Worm (Caenorhabditis elegans) whole organism, L1 larva: Measurements from ENCODE around the gene mltn-10.

Experiments used
- C16A3.4 ChIP-seq: fragments of 150-350 bp; optimal IDR thresholded peaks from 2 replicates; lab custom pipeline; 2014; ENCODE audit warnings: missing biosample characterization, missing genetic modification characterization
- alr-1 ChIP-seq: fragments of 200-800 bp; sonication (Bioruptor generic); optimal IDR thresholded peaks from 2 replicates; lab custom pipeline; 2018; ENCODE audit warnings: borderline replicate concordance, mild to moderate bottlenecking, missing genetic modification characterization, missing compliant biosample characterization
- aly-2 ChIP-seq: fragments of 150-350 bp; optimal IDR thresholded peaks from 2 replicates; lab custom pipeline; 2014; ENCODE audit warnings: missing biosample characterization, missing genetic modification characterization
- blmp-1 ChIP-seq: fragments of 150-350 bp; optimal IDR thresholded peaks from 2 replicates; lab custom pipeline; 2014; ENCODE audit warnings: missing biosample characterization, missing genetic modification characterization
- ceh-63 ChIP-seq: fragments of 200-800 bp; sonication (Bioruptor generic); optimal IDR thresholded peaks from 2 replicates; lab custom pipeline; 2018; ENCODE audit warnings: mild to moderate bottlenecking, missing genetic modification characterization, missing compliant biosample characterization
- ceh-8 ChIP-seq: fragments of 200-800 bp; sonication (Bioruptor generic); optimal IDR thresholded peaks from 2 replicates; lab custom pipeline; 2018; ENCODE audit warnings: mild to moderate bottlenecking, missing genetic modification characterization, moderate library complexity, missing compliant biosample characterization
- ceh-82 ChIP-seq, 3 experiments: fragments of 150-350 bp in 1 of 3; sonication (generic microtip) in 2 of 3; optimal IDR thresholded peaks; 2 replicates each; lab custom pipeline; 2014 to 2017; ENCODE audit warnings: missing biosample characterization in 3 of 3, missing genetic modification characterization in 3 of 3
- ces-1 ChIP-seq: fragments of 150-350 bp; optimal IDR thresholded peaks from 2 replicates; lab custom pipeline; 2014; ENCODE audit warnings: missing biosample characterization, missing genetic modification reagents, missing genetic modification characterization
- dpl-1 ChIP-seq, 3 experiments: fragments of 150-350 bp in 2 of 3; sonication (generic microtip) in 1 of 3; optimal IDR thresholded peaks; 2 replicates each; lab custom pipeline; 2014 to 2017; ENCODE audit warnings: missing biosample characterization in 3 of 3, missing genetic modification characterization in 3 of 3, missing genetic modification reagents in 3 of 3
- dsc-1 ChIP-seq: sonication (generic microtip); optimal IDR thresholded peaks from 2 replicates; lab custom pipeline; 2016; ENCODE audit warnings: mild to moderate bottlenecking, missing genetic modification characterization, missing compliant biosample characterization
- efl-1 ChIP-seq, 4 experiments: fragments of 150-350 bp; optimal IDR thresholded peaks in 3 of 4; peaks in 1 of 4; 1 replicate in 1 of 4; 2 replicates in 3 of 4; lab custom pipeline; 2014; ENCODE audit warnings: missing biosample characterization in 2 of 4, missing genetic modification characterization in 2 of 4, missing genetic modification reagents in 2 of 4
- elt-3 ChIP-seq, 6 experiments: fragments of 150-350 bp in 1 of 6; sonication (generic microtip); optimal IDR thresholded peaks; 2 replicates each; lab custom pipeline; 2017 to 2018; ENCODE audit warnings: missing biosample characterization in 6 of 6, missing genetic modification characterization in 6 of 6, inconsistent platforms in 1 of 6
- ets-5 ChIP-seq: fragments of 200-800 bp; sonication (Bioruptor generic); IDR thresholded peaks from 2 replicates; pipeline ENCODE4 v1.3.6; 2022; ENCODE audit warnings: missing genetic modification characterization, missing compliant biosample characterization
- fkh-10 ChIP-seq: sonication (generic microtip); optimal IDR thresholded peaks from 2 replicates; lab custom pipeline; 2017; ENCODE audit warnings: missing biosample characterization, missing genetic modification reagents, missing genetic modification characterization
- fos-1 ChIP-seq: fragments of 150-350 bp; optimal IDR thresholded peaks from 2 replicates; lab custom pipeline; 2014; ENCODE audit warnings: missing biosample characterization, missing genetic modification characterization
- grh-1 ChIP-seq: fragments of 200-800 bp; sonication (Bioruptor generic); IDR thresholded peaks from 2 replicates; pipeline ENCODE4 v1.3.6; 2022; ENCODE audit warnings: missing genetic modification reagents, missing genetic modification characterization, missing compliant biosample characterization
- hpl-2 ChIP-seq: fragments of 150-350 bp; optimal IDR thresholded peaks from 2 replicates; lab custom pipeline; 2014; ENCODE audit warnings: missing biosample characterization, missing genetic modification reagents, missing genetic modification characterization
- irx-1 ChIP-seq: sonication (generic microtip); optimal IDR thresholded peaks from 2 replicates; lab custom pipeline; 2016; ENCODE audit warnings: missing genetic modification characterization, missing compliant biosample characterization
- isw-1 ChIP-seq: fragments of 200-800 bp; sonication (Bioruptor generic); IDR thresholded peaks from 2 replicates; pipeline ENCODE4 v1.3.6; 2022; ENCODE audit warnings: missing genetic modification characterization, missing compliant biosample characterization
- jun-1 ChIP-seq: fragments of 150-350 bp; optimal IDR thresholded peaks from 2 replicates; lab custom pipeline; 2014; ENCODE audit warnings: missing biosample characterization, missing genetic modification reagents, missing genetic modification characterization
- lin-13 ChIP-seq: fragments of 150-350 bp; optimal IDR thresholded peaks from 2 replicates; lab custom pipeline; 2014; ENCODE audit warnings: missing biosample characterization, missing genetic modification reagents, missing genetic modification characterization
- lin-15B ChIP-seq: fragments of 150-350 bp; sonication (generic microtip); optimal IDR thresholded peaks from 3 replicates; lab custom pipeline; 2014; ENCODE audit warnings: missing biosample characterization, missing genetic modification characterization
- lin-35 ChIP-seq, 2 experiments: fragments of 150-350 bp; optimal IDR thresholded peaks; 2 replicates each; lab custom pipeline; 2014; ENCODE audit warnings: missing biosample characterization in 2 of 2, missing genetic modification characterization in 2 of 2, missing genetic modification reagents in 2 of 2
- lin-39 ChIP-seq: fragments of 150-350 bp; optimal IDR thresholded peaks from 2 replicates; lab custom pipeline; 2014; ENCODE audit warnings: missing biosample characterization, missing genetic modification reagents, missing genetic modification characterization
- nhr-20 ChIP-seq: sonication (generic microtip); optimal IDR thresholded peaks from 2 replicates; lab custom pipeline; 2016; ENCODE audit warnings: mild to moderate bottlenecking, missing genetic modification characterization, missing compliant biosample characterization
- nhr-237 ChIP-seq: fragments of 150-350 bp; optimal IDR thresholded peaks from 2 replicates; lab custom pipeline; 2014; ENCODE audit warnings: missing biosample characterization, missing genetic modification characterization
- nhr-28 ChIP-seq: fragments of 150-350 bp; optimal IDR thresholded peaks from 2 replicates; lab custom pipeline; 2014; ENCODE audit warnings: missing biosample characterization, missing genetic modification characterization
- nhr-47 ChIP-seq: sonication (generic microtip); optimal IDR thresholded peaks from 2 replicates; lab custom pipeline; 2016; ENCODE audit warnings: mild to moderate bottlenecking, missing genetic modification characterization, moderate library complexity, missing compliant biosample characterization
- nhr-71 ChIP-seq: sonication (generic microtip); optimal IDR thresholded peaks from 2 replicates; lab custom pipeline; 2016; ENCODE audit warnings: mild to moderate bottlenecking, missing genetic modification characterization, moderate library complexity, missing compliant biosample characterization
- nhr-76 ChIP-seq: sonication (generic microtip); optimal IDR thresholded peaks from 2 replicates; lab custom pipeline; 2017; ENCODE audit warnings: missing biosample characterization, missing genetic modification characterization
- nhr-77 ChIP-seq: fragments of 150-350 bp; optimal IDR thresholded peaks from 2 replicates; lab custom pipeline; 2014; ENCODE audit warnings: missing biosample characterization, missing genetic modification characterization
- nhr-85 ChIP-seq: sonication (generic microtip); peaks from one replicate; lab custom pipeline; 2016; ENCODE audit warnings: missing genetic modification characterization, inconsistent platforms, missing compliant biosample characterization
- nhr-90 ChIP-seq: sonication (generic microtip); optimal IDR thresholded peaks from 2 replicates; lab custom pipeline; 2016; ENCODE audit warnings: mild to moderate bottlenecking, missing genetic modification characterization, missing compliant biosample characterization; ENCODE audit not compliant: poor library complexity
- pax-3 ChIP-seq: fragments of 200-800 bp; sonication (Bioruptor generic); optimal IDR thresholded peaks from 2 replicates; lab custom pipeline; 2018; ENCODE audit warnings: mild to moderate bottlenecking, missing genetic modification characterization, moderate library complexity, missing compliant biosample characterization
- rnt-1 ChIP-seq: sonication (generic microtip); optimal IDR thresholded peaks from 2 replicates; lab custom pipeline; 2016; ENCODE audit warnings: mild to moderate bottlenecking, missing genetic modification characterization, moderate library complexity, missing compliant biosample characterization
- snu-23 ChIP-seq: sonication (generic microtip); optimal IDR thresholded peaks from 2 replicates; lab custom pipeline; 2016; ENCODE audit warnings: missing genetic modification characterization, missing compliant biosample characterization
- sup-37 ChIP-seq: fragments of 200-800 bp; sonication (Bioruptor generic); optimal IDR thresholded peaks from 2 replicates; lab custom pipeline; 2018; ENCODE audit warnings: mild to moderate bottlenecking, missing genetic modification characterization, missing compliant biosample characterization
- tlp-1 ChIP-seq: fragments of 150-350 bp; optimal IDR thresholded peaks from 2 replicates; lab custom pipeline; 2014; ENCODE audit warnings: missing biosample characterization, missing genetic modification characterization
- unc-86 ChIP-seq: sonication (generic microtip); optimal IDR thresholded peaks from 2 replicates; lab custom pipeline; 2016; ENCODE audit warnings: missing genetic modification characterization, missing compliant biosample characterization
- zag-1 ChIP-seq: fragments of 150-350 bp; optimal IDR thresholded peaks from 2 replicates; lab custom pipeline; 2014; ENCODE audit warnings: missing biosample characterization, missing genetic modification characterization
- zip-4 ChIP-seq: fragments of 200-800 bp; sonication (Bioruptor generic); optimal IDR thresholded peaks from 2 replicates; lab custom pipeline; 2018; ENCODE audit warnings: mild to moderate bottlenecking, missing genetic modification characterization, moderate library complexity, missing compliant biosample characterization
- ztf-11 ChIP-seq, 2 experiments: sonication (generic microtip); optimal IDR thresholded peaks; 2 replicates each; lab custom pipeline; 2016 to 2017; ENCODE audit warnings: missing genetic modification characterization in 2 of 2, missing biosample characterization in 1 of 2, missing compliant biosample characterization in 1 of 2

Gene mltn-10

ce11 chrII:14616402-14616801, 6.5 kb upstream of the mltn-10 start:
- TF ChIP-seq elt-3 (tag; optimal IDR thresholded peaks at IDR 0.05; lab: Kevin White, UChicago) (peak in 4 of 6 experiments; percentile 79 to 83 (median 82)), isw-1 (no peak), blmp-1 (tag; lab: Kevin White, UChicago) (peak; percentile 89), fkh-10 (GFP tag; lab: Kevin White, UChicago) (no peak), nhr-85 (tag; lab: Kevin White, UChicago) (peak; percentile 52)

DNA sequence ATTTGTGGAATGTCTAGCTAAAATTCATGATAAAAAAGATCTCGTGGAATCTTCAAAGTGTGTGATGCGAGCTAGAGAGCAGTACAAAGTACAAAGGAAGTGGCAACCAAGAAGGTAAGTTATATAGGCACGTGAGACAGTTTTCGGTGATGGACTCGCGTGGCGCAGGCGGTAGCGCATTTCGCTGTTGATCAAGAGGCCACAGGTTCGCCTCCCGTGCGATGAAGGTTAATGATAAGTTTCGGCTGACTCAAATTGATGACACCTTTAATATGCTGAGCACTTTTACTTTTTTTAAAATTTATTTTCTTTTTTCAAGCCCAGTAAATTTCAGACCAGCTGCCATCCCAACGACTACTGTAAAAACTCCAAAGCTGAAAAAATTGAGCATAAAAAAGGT, 5.9 kb upstream of the mltn-10 start:
- TF ChIP-seq dsc-1 (tag; lab: Kevin White, UChicago) (no peak), irx-1 (no peak), nhr-20 (tag; lab: Kevin White, UChicago) (peak; percentile 28), zip-4 (GFP tag; lab: Kevin White, UChicago) (no peak), rnt-1 (peak; percentile 12), aly-2 (tag; lab: Kevin White, UChicago) (no peak), lin-15B (tag; lab: Kevin White, UChicago) (no peak), alr-1 (tag; lab: Kevin White, UChicago) (no peak), C16A3.4 (tag; lab: Kevin White, UChicago) (peak; percentile 0), nhr-85 (tag; lab: Kevin White, UChicago) (peak; percentile 70), lin-13 (GFP tag; lab: Kevin White, UChicago) (no peak), nhr-90 (tag; lab: Kevin White, UChicago) (peak; percentile 61), ets-5 (no peak), snu-23 (GFP tag; lab: Kevin White, UChicago) (peak; percentile 39), fos-1 (tag; lab: Kevin White, UChicago) (no peak), zag-1 (tag; lab: Kevin White, UChicago) (no peak), dpl-1 (GFP tag; optimal IDR thresholded peaks at IDR 0.05; lab: Kevin White, UChicago) (no peak), ztf-11 (tag; optimal IDR thresholded peaks at IDR 0.05; lab: Kevin White, UChicago) (no peak), tlp-1 (tag; lab: Kevin White, UChicago) (no peak), ceh-63 (GFP tag; lab: Kevin White, UChicago) (no peak), elt-3 (tag; optimal IDR thresholded peaks at IDR 0.05; lab: Kevin White, UChicago) (no peak), grh-1 (GFP tag; lab: Robert Waterston, UW) (0 out of 2 replicates have a peak, but pooled peaks have one; percentile 15), ces-1 (GFP tag; lab: Kevin White, UChicago) (no peak), fkh-10 (GFP tag; lab: Kevin White, UChicago) (no peak), nhr-71 (tag; lab: Kevin White, UChicago) (peak; percentile 45), lin-39 (tag; lab: Kevin White, UChicago) (no peak), nhr-47 (tag; lab: Kevin White, UChicago) (no peak), ceh-8 (GFP tag; lab: Kevin White, UChicago) (no peak), unc-86 (tag; lab: Kevin White, UChicago) (no peak), pax-3 (tag; lab: Kevin White, UChicago) (no peak), jun-1 (tag; lab: Kevin White, UChicago) (no peak), nhr-28 (tag; lab: Kevin White, UChicago) (no peak), ceh-82 (tag; optimal IDR thresholded peaks at IDR 0.05; lab: Kevin White, UChicago) (no peak), isw-1 (no peak), sup-37 (no peak), nhr-77 (no peak), nhr-76 (tag; lab: Kevin White, UChicago) (no peak), efl-1 (optimal IDR thresholded peaks at IDR 0.05; lab: Kevin White, UChicago) (peak in 1 of 2 experiments; percentile 14), efl-1 (GFP tag; optimal IDR thresholded peaks at IDR 0.05 in 1 of 2; lab: Kevin White, UChicago) (peak in 1 of 2 experiments; percentile 92), lin-35 (GFP tag; optimal IDR thresholded peaks at IDR 0.05; lab: Kevin White, UChicago) (peak in 1 of 2 experiments; percentile 59), nhr-237 (tag; lab: Kevin White, UChicago) (no peak), hpl-2 (no peak)
- TF ChIP-seq, all 84 proteins: peak for 10
